Worm (Caenorhabditis elegans) whole organism, L4 larva: Measurements from ENCODE around the gene str-139.

ENCODE experiments used
- daf-8 ChIP-seq: fragments of 200-800 bp; sonication (Bioruptor generic); IDR thresholded peaks from 2 replicates; pipeline ENCODE4 v1.3.6; 2022; ENCODE audit warnings: missing genetic modification characterization, missing compliant biosample characterization
- nhr-11 ChIP-seq: fragments of 150-350 bp; optimal IDR thresholded peaks from 2 replicates; lab custom pipeline; 2014; ENCODE audit warnings: missing biosample characterization, missing genetic modification characterization

- TF ChIP-seq daf-8 (GFP tag; lab: Robert Waterston, UW) (no peak), nhr-11 (no peak)
Measured at ce11 chrV:8043664-8044063, 18.3 kb downstream of the str-139 start.
